Fruit fly (Drosophila melanogaster): ENCODE results near the gene spg.

spg gene

DNA sequence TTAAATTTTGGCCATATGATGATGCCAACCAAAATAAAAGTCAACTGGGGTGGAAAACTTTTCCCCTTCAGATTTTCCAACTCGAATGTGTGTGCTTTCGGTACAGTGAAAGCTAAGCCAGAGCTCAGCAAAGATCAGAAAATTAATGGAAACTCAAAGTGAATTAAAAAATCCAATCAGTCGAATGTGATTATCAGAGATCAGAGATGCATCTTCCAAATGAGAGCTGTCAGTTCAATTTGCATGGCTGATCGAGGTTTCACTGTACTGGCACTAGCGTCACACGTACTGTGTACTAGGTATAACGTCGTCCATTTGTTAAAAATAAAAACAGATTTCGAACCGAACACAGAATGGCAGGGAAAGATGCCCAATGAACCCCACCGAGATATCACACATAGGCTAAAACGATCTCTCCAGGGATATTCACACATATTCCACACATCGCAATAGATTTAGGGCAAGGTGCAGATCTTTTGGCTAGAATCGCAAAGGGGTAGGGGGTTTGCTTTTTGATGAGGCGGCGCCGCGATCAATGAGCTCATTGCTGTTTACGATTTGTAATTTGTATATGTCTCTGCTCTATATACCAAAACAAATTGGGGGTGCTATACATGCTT lies 59.9 kb downstream of the spg start:
- peak; percentile 29 for TF ChIP-seq Hr96 (GFP tag; optimal IDR thresholded peaks at IDR 0.05)
- TF ChIP-seq Mnt (GFP tag; optimal IDR thresholded peaks at IDR 0.05), result no peak

DNA sequence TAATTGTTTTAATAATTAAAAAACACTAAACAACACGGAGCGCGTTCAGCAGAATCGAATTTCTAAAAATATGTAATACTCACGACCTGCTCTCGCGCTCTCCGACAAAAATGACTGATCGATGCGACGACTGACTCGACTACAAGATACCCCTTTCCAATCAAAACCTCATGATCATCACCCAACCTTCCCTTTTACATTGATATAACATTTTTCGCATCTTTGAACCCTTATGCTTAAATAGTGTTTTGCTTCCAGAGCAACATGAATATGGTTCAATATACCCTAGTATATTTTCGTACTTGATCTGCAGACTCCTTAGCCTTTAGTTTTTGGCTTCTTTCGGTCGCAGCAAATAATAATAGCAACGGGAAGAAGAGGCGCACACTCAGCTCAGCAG lies 66.7 kb downstream of the spg start:
- TF ChIP-seq toe (GFP tag; optimal IDR thresholded peaks at IDR 0.05) (no peak), CG14711 (tag; optimal IDR thresholded peaks at IDR 0.05) (no peak), cic (GFP tag; optimal IDR thresholded peaks at IDR 0.05) (no peak), ovo (GFP tag; optimal IDR thresholded peaks at IDR 0.05) (no peak), CG1620 (GFP tag; optimal IDR thresholded peaks at IDR 0.05) (no peak), bab1 (GFP tag; optimal IDR thresholded peaks at IDR 0.05) (no peak), Clk (GFP tag; optimal IDR thresholded peaks at IDR 0.05) (no peak), Mnt (GFP tag; optimal IDR thresholded peaks at IDR 0.05) (no peak), CG12768 (GFP tag; optimal IDR thresholded peaks at IDR 0.05) (no peak), CG7045 (GFP tag; optimal IDR thresholded peaks at IDR 0.05) (no peak), CG33017 (tag; optimal IDR thresholded peaks at IDR 0.05) (no peak), pad (GFP tag; optimal IDR thresholded peaks at IDR 0.05) (no peak)

DNA sequence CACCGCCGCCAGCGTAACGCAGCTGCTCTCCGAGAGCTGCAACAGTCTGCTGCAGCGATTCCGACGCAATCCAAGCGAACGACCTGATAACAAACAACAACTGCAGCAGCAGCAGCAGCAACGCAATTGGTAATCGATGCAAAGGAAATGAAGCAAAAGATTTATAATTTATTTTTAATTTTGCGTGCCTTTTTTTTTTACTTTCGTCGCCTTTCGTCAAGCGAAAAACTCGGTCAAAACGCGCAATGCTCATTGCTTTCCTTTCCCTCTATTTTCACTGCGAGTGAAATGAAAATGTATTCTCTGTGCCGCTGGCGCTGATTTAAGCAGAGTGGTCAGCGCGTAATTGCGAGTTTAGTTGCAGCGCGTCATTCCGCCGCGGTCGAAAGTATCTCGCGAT lies 68.0 kb downstream of the spg start:
- TF ChIP-seq Mnt (GFP tag; optimal IDR thresholded peaks at IDR 0.05) (no peak), bab1 (GFP tag; optimal IDR thresholded peaks at IDR 0.05) (no peak), cic (GFP tag; optimal IDR thresholded peaks at IDR 0.05) (no peak), CG11617 (GFP tag; optimal IDR thresholded peaks at IDR 0.05) (no peak), CG5204 (GFP tag; optimal IDR thresholded peaks at IDR 0.05) (no peak), Clk (GFP tag; optimal IDR thresholded peaks at IDR 0.05) (no peak), Crg-1 (GFP tag; optimal IDR thresholded peaks at IDR 0.05) (no peak), pad (GFP tag; optimal IDR thresholded peaks at IDR 0.05) (no peak), CG7101 (tag; optimal IDR thresholded peaks at IDR 0.05) (no peak), toe (GFP tag; optimal IDR thresholded peaks at IDR 0.05) (no peak), kay (GFP tag; ENCODE audit: borderline replicate concordance) (no peak), CG14711 (tag; optimal IDR thresholded peaks at IDR 0.05) (no peak), tj (GFP tag; optimal IDR thresholded peaks at IDR 0.05) (no peak)

- TF ChIP-seq Mnt (GFP tag; optimal IDR thresholded peaks at IDR 0.05), result no peak
Measured at dm6 chr3R:28913890-28914750, 69.0 kb downstream of the spg start.
